Worm (Caenorhabditis elegans) whole organism, L2 larva: ENCODE measurements around the gene nipi-4.

Experiments
- aly-2 ChIP-seq: fragments of 150-350 bp; optimal IDR thresholded peaks from 2 replicates; lab custom pipeline; 2014; ENCODE audit warnings: missing biosample characterization, missing genetic modification characterization
- ama-1 ChIP-seq: fragments of 150-350 bp; optimal IDR thresholded peaks from 2 replicates; lab custom pipeline; 2018; ENCODE audit warnings: inconsistent platforms
- egl-27 ChIP-seq: sonication (generic microtip); optimal IDR thresholded peaks from 3 replicates; lab custom pipeline; 2017; ENCODE audit warnings: missing biosample characterization, missing genetic modification reagents, missing genetic modification characterization
- mdl-1 ChIP-seq, 2 experiments: fragments of 150-350 bp in 1 of 2; sonication (generic microtip) in 1 of 2; optimal IDR thresholded peaks; 2 replicates each; lab custom pipeline; 2017; ENCODE audit warnings: missing biosample characterization in 2 of 2, missing genetic modification characterization in 2 of 2
- nhr-11 ChIP-seq: fragments of 150-350 bp; optimal IDR thresholded peaks from 2 replicates; lab custom pipeline; 2014; ENCODE audit warnings: missing biosample characterization, missing genetic modification characterization
- nhr-23 ChIP-seq: fragments of 150-350 bp; optimal IDR thresholded peaks from 2 replicates; lab custom pipeline; 2014; ENCODE audit warnings: missing biosample characterization, missing genetic modification reagents, missing genetic modification characterization
- nhr-25 ChIP-seq: fragments of 150-350 bp; sonication (generic microtip); optimal IDR thresholded peaks from 3 replicates; lab custom pipeline; 2014; ENCODE audit warnings: missing biosample characterization, missing genetic modification characterization
- nhr-6 ChIP-seq: fragments of 150-350 bp; optimal IDR thresholded peaks from 2 replicates; lab custom pipeline; 2014; ENCODE audit warnings: missing biosample characterization, missing genetic modification characterization
- unc-39 ChIP-seq: fragments of 150-350 bp; optimal IDR thresholded peaks from 2 replicates; lab custom pipeline; 2014; ENCODE audit warnings: missing biosample characterization, missing genetic modification characterization
- ztf-11 ChIP-seq: sonication (generic microtip); optimal IDR thresholded peaks from 2 replicates; lab custom pipeline; 2017; ENCODE audit warnings: missing biosample characterization, missing genetic modification characterization

DNA sequence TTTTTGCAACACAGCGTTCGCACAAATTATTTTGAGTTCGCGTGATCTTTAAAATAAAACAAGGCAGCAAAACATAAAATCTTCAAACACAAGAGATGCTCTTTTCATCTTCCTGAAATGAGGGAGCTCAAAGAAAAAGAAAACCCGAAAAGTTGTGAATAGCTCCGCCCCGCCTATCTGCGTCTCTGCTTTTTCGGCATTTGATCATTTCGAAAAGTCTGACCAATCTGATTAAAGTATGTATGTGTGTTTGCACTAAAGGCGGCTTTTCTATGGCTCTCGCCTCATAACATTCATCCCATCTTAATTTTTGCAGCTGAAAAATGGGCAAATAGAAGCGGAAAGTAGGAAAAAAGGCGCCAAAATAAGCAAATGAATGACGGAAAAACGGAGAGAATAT, 51.0 kb downstream of the nipi-4 start:
- no peak for TF ChIP-seq egl-27 (tag; lab: Kevin White, UChicago)
- no peak for TF ChIP-seq mdl-1 (tag; optimal IDR thresholded peaks at IDR 0.05; lab: Kevin White, UChicago)
- TF ChIP-seq nhr-11 (tag; lab: Kevin White, UChicago): no peak
- TF ChIP-seq aly-2 (tag; lab: Kevin White, UChicago): no peak
- TF ChIP-seq nhr-25 (tag; lab: Kevin White, UChicago): no peak
- TF ChIP-seq ama-1 (lab: Kevin White, UChicago): no peak
- no peak for TF ChIP-seq nhr-23 (tag; lab: Kevin White, UChicago)
- no peak for TF ChIP-seq unc-39 (tag; lab: Kevin White, UChicago)
- no peak for TF ChIP-seq nhr-6
- no peak for TF ChIP-seq ztf-11 (tag; lab: Kevin White, UChicago)
